Fruit fly (Drosophila melanogaster) whole organism, prepupa: Measurements from ENCODE around the gene CG8031.

ENCODE experiments used
- CG10631 ChIP-seq: fragments of 200-800 bp; sonication (Bioruptor generic); optimal IDR thresholded peaks from 2 replicates; lab custom pipeline; 2016; ENCODE audit warnings: missing biosample characterization, missing genetic modification characterization
- CG11902 ChIP-seq: fragments of 200-800 bp; sonication (Bioruptor generic); optimal IDR thresholded peaks from 3 replicates; lab custom pipeline; 2016; ENCODE audit warnings: missing biosample characterization, missing genetic modification characterization
- CG15336 ChIP-seq: fragments of 200-800 bp; sonication (Bioruptor generic); IDR thresholded peaks from 2 replicates; pipeline ENCODE4 v1.3.6; 2022; ENCODE audit warnings: missing biosample characterization, missing genetic modification characterization
- CG1621 ChIP-seq: fragments of 200-800 bp; sonication (Bioruptor generic); optimal IDR thresholded peaks from 3 replicates; lab custom pipeline; 2018; ENCODE audit warnings: missing biosample characterization, mild to moderate bottlenecking, missing genetic modification characterization
- CG16779 ChIP-seq: fragments of 200-800 bp; sonication (Bioruptor generic); optimal IDR thresholded peaks from 3 replicates; lab custom pipeline; 2017; ENCODE audit warnings: missing biosample characterization, mild to moderate bottlenecking, missing genetic modification characterization
- CG31627 ChIP-seq: fragments of 200-800 bp; sonication (Bioruptor generic); optimal IDR thresholded peaks from 3 replicates; lab custom pipeline; 2016; ENCODE audit warnings: missing biosample characterization, missing genetic modification characterization
- CG34406 ChIP-seq: fragments of 200-800 bp; sonication (Bioruptor generic); optimal IDR thresholded peaks from 3 replicates; lab custom pipeline; 2016; ENCODE audit warnings: missing biosample characterization, missing genetic modification characterization
- CG3919 ChIP-seq: fragments of 200-800 bp; sonication (Bioruptor generic); optimal IDR thresholded peaks from 3 replicates; lab custom pipeline; 2016; ENCODE audit warnings: missing biosample characterization, missing genetic modification characterization
- CG4318 ChIP-seq: fragments of 200-800 bp; sonication (Bioruptor generic); optimal IDR thresholded peaks from 3 replicates; lab custom pipeline; 2017; ENCODE audit warnings: missing biosample characterization, mild to moderate bottlenecking, missing genetic modification characterization
- CG6163 ChIP-seq: fragments of 200-800 bp; sonication (Bioruptor generic); IDR thresholded peaks from 3 replicates; pipeline ENCODE4 v1.3.6; 2022; ENCODE audit warnings: missing biosample characterization, missing genetic modification characterization
- CG6792 ChIP-seq: fragments of 200-800 bp; sonication (Bioruptor generic); optimal IDR thresholded peaks from 3 replicates; lab custom pipeline; 2016; ENCODE audit warnings: missing biosample characterization, missing genetic modification characterization
- CG6808 ChIP-seq: fragments of 200-800 bp; sonication (Bioruptor generic); optimal IDR thresholded peaks from 3 replicates; lab custom pipeline; 2017; ENCODE audit warnings: missing biosample characterization, missing genetic modification characterization, mild to moderate bottlenecking, moderate library complexity, missing genetic modification reagents
- CG6854 ChIP-seq: fragments of 200-800 bp; sonication (Bioruptor generic); optimal IDR thresholded peaks from 2 replicates; lab custom pipeline; 2017; ENCODE audit warnings: missing biosample characterization, mild to moderate bottlenecking, missing genetic modification characterization
- CG7368 ChIP-seq: fragments of 200-800 bp; sonication (Bioruptor generic); optimal IDR thresholded peaks from 3 replicates; lab custom pipeline; 2016; ENCODE audit warnings: missing biosample characterization, missing genetic modification characterization
- CG8119 ChIP-seq: fragments of 200-800 bp; sonication (Bioruptor generic); IDR thresholded peaks from 3 replicates; pipeline ENCODE4 v1.3.6; 2022; ENCODE audit warnings: missing biosample characterization, missing genetic modification characterization
- CG8319 ChIP-seq: fragments of 200-800 bp; sonication (Bioruptor generic); optimal IDR thresholded peaks from 3 replicates; lab custom pipeline; 2016; ENCODE audit warnings: missing biosample characterization, missing genetic modification characterization
- CG9139 ChIP-seq: fragments of 200-800 bp; sonication (Bioruptor generic); optimal IDR thresholded peaks from 3 replicates; lab custom pipeline; 2017; ENCODE audit warnings: missing biosample characterization, mild to moderate bottlenecking, missing genetic modification characterization
- Eip75B ChIP-seq: fragments of 200-800 bp; sonication (Bioruptor generic); optimal IDR thresholded peaks from 3 replicates; lab custom pipeline; 2016; ENCODE audit warnings: missing biosample characterization, missing genetic modification characterization
- Eip78C ChIP-seq: fragments of 200-800 bp; sonication (Bioruptor generic); peaks from one replicate; lab custom pipeline; 2016; ENCODE audit warnings: missing biosample characterization, missing genetic modification characterization
- Eip93F ChIP-seq: fragments of 200-800 bp; sonication (Bioruptor generic); optimal IDR thresholded peaks from 2 replicates; lab custom pipeline; 2016; ENCODE audit warnings: missing biosample characterization, mild to moderate bottlenecking, missing genetic modification characterization
- Ets96B ChIP-seq: fragments of 200-800 bp; optimal IDR thresholded peaks from 2 replicates; lab custom pipeline; 2019; ENCODE audit warnings: missing biosample characterization, mild to moderate bottlenecking, missing genetic modification characterization, moderate library complexity
- Hr38 ChIP-seq: sonication (Bioruptor generic); optimal IDR thresholded peaks from 2 replicates; lab custom pipeline; 2016; ENCODE audit warnings: missing biosample characterization, missing genetic modification characterization
- Hr39 ChIP-seq: fragments of 200-800 bp; sonication (Bioruptor generic); optimal IDR thresholded peaks from 2 replicates; lab custom pipeline; 2016; ENCODE audit warnings: missing biosample characterization, missing genetic modification characterization
- Met ChIP-seq: fragments of 200-800 bp; sonication (Bioruptor generic); optimal IDR thresholded peaks from 3 replicates; lab custom pipeline; 2016; ENCODE audit warnings: missing biosample characterization, missing genetic modification characterization
- OdsH ChIP-seq: fragments of 200-800 bp; sonication (Bioruptor generic); optimal IDR thresholded peaks from 3 replicates; lab custom pipeline; 2016; ENCODE audit warnings: missing biosample characterization, missing genetic modification characterization
- Smox ChIP-seq: fragments of 200-800 bp; sonication (Bioruptor generic); optimal IDR thresholded peaks from 3 replicates; lab custom pipeline; 2016; ENCODE audit warnings: missing biosample characterization, missing genetic modification characterization
- Sox14 ChIP-seq: fragments of 200-800 bp; sonication (Bioruptor generic); optimal IDR thresholded peaks from 3 replicates; lab custom pipeline; 2016; ENCODE audit warnings: missing biosample characterization, missing genetic modification characterization
- Sox15 ChIP-seq: fragments of 200-800 bp; sonication (Bioruptor generic); optimal IDR thresholded peaks from 3 replicates; lab custom pipeline; 2016; ENCODE audit warnings: missing biosample characterization, missing genetic modification characterization
- acj6 ChIP-seq: fragments of 200-800 bp; sonication (Bioruptor generic); optimal IDR thresholded peaks from 3 replicates; lab custom pipeline; 2016; ENCODE audit warnings: missing biosample characterization, missing genetic modification characterization
- fd59A ChIP-seq: fragments of 200-800 bp; sonication (Bioruptor generic); optimal IDR thresholded peaks from 2 replicates; lab custom pipeline; 2017; ENCODE audit warnings: missing biosample characterization, mild to moderate bottlenecking, missing genetic modification characterization, missing genetic modification reagents
- fd85E ChIP-seq: fragments of 200-800 bp; sonication (Bioruptor generic); optimal IDR thresholded peaks from 3 replicates; lab custom pipeline; 2016; ENCODE audit warnings: missing biosample characterization, missing genetic modification characterization
- lz ChIP-seq: fragments of 200-800 bp; sonication (Bioruptor generic); optimal IDR thresholded peaks from 3 replicates; lab custom pipeline; 2016; ENCODE audit warnings: missing biosample characterization, missing genetic modification characterization
- net ChIP-seq: fragments of 200-800 bp; sonication (Bioruptor generic); optimal IDR thresholded peaks from 3 replicates; lab custom pipeline; 2016; ENCODE audit warnings: missing biosample characterization, missing genetic modification characterization
- pdm3 ChIP-seq: fragments of 200-800 bp; sonication (Bioruptor generic); optimal IDR thresholded peaks from 3 replicates; lab custom pipeline; 2016; ENCODE audit warnings: missing biosample characterization, missing genetic modification characterization
- salr ChIP-seq, 2 experiments: fragments of 200-800 bp; sonication (Bioruptor generic); optimal IDR thresholded peaks; 3 replicates each; lab custom pipeline; 2016 to 2018; ENCODE audit warnings: missing biosample characterization in 2 of 2, missing genetic modification characterization in 2 of 2, mild to moderate bottlenecking in 1 of 2
- spab ChIP-seq: fragments of 200-800 bp; sonication (Bioruptor generic); optimal IDR thresholded peaks from 2 replicates; lab custom pipeline; 2017; ENCODE audit warnings: missing biosample characterization, mild to moderate bottlenecking, missing genetic modification characterization, missing genetic modification reagents
- ss ChIP-seq, 2 experiments: fragments of 200-800 bp; sonication (Bioruptor generic); optimal IDR thresholded peaks; 2 replicates in 1 of 2; 3 replicates in 1 of 2; lab custom pipeline; 2017 to 2018; ENCODE audit warnings: mild to moderate bottlenecking in 2 of 2, missing biosample characterization in 2 of 2, missing genetic modification characterization in 2 of 2, moderate library complexity in 1 of 2
- svp ChIP-seq: fragments of 200-800 bp; sonication (Bioruptor generic); peaks from one replicate; lab custom pipeline; 2016; ENCODE audit warnings: missing biosample characterization, missing genetic modification characterization
- topi ChIP-seq: fragments of 200-800 bp; sonication (Bioruptor generic); optimal IDR thresholded peaks from 3 replicates; lab custom pipeline; 2016; ENCODE audit warnings: missing biosample characterization, missing genetic modification characterization
- vri ChIP-seq: fragments of 200-800 bp; sonication (Bioruptor generic); optimal IDR thresholded peaks from 3 replicates; lab custom pipeline; 2016; ENCODE audit warnings: missing biosample characterization, mild to moderate bottlenecking, missing genetic modification characterization

The CG8031 gene

DNA sequence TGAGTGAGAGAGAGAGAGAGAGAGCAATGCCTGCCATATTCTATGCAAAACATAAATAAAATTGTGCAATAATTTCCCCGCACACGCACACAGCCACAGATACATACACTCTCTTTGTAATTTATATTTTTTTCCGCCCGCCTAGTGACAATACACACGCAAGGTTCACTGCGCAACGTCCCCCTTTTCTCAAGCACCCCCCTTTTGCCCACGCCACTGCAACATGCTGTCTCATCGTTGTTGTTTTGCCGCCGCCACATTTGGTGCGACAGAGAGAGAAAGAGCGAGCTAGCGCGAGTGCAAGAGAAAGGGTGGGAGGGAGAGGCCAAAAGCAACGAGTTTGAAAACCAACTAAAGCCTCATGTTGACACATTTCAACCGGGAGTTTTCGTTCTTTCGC, 1.2 kb upstream of the CG8031 start (continued):
- TF ChIP-seq CG8119 (GFP tag; lab: Robert Waterston, UW) (peak; percentile 73; the same call in 2 of the 3 replicates), topi (GFP tag; lab: Kevin White, UChicago) (peak; percentile 66), CG7368 (GFP tag; lab: Kevin White, UChicago) (peak; percentile 74), Eip78C (GFP tag; lab: Kevin White, UChicago) (peak; percentile 92), Ets96B (tag; lab: Kevin White, UChicago) (peak; percentile 63), Smox (GFP tag; lab: Kevin White, UChicago) (peak; percentile 68), CG31627 (GFP tag; lab: Kevin White, UChicago) (peak; percentile 80), CG8319 (GFP tag; lab: Kevin White, UChicago) (peak; percentile 63), CG4318 (GFP tag; lab: Kevin White, UChicago) (no peak), CG15336 (GFP tag; lab: Robert Waterston, UW) (no peak; the same call in 1 of the 2 replicates), Sox14 (GFP tag; lab: Kevin White, UChicago) (peak; percentile 90), pdm3 (peak; percentile 78), CG6854 (GFP tag; lab: Kevin White, UChicago) (peak; percentile 26), CG34406 (GFP tag; lab: Kevin White, UChicago) (peak; percentile 56), acj6 (GFP tag; lab: Kevin White, UChicago) (peak; percentile 73), salr (GFP tag; optimal IDR thresholded peaks at IDR 0.05; lab: Kevin White, UChicago) (peak; percentile 50 to 55), CG6792 (GFP tag; lab: Kevin White, UChicago) (peak; percentile 77), Hr39 (GFP tag; lab: Kevin White, UChicago) (peak; percentile 75), fd59A (GFP tag; lab: Kevin White, UChicago) (peak; percentile 33), CG6808 (GFP tag; lab: Kevin White, UChicago) (peak; percentile 69), Hr38 (GFP tag; lab: Kevin White, UChicago) (no peak), Eip75B (GFP tag; lab: Kevin White, UChicago) (peak; percentile 58), Met (GFP tag; lab: Kevin White, UChicago) (peak; percentile 71), CG11902 (GFP tag; lab: Kevin White, UChicago) (peak; percentile 65), svp (GFP tag; lab: Kevin White, UChicago) (peak; percentile 87)

DNA sequence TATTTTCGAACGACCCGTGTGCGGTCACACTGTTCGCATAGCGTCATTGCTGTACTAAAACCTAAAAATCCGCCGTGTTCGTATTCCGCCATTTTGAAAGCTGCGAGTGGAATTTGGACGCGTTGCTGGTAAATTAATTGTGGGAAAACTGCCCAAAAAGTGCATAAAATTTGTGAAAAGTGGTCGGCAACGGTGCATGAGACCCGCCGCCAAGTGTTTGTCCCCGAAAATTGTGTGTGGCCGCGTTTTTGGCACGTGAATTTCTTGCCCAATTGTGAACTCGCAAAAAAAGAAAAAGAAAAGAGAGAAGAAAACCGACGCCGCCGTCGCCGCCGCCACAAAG, 482 bp upstream of the CG8031 start, which contains the start of gene CtBP:
Gene CtBP (plus strand): TSS at position 29 of the 343 bp plus-strand sequence.
- TF ChIP-seq CG1621 (peak; percentile 92), CG16779 (tag; lab: Kevin White, UChicago) (peak; percentile 15), CG9139 (GFP tag; lab: Kevin White, UChicago) (no peak), ss (GFP tag; optimal IDR thresholded peaks at IDR 0.05; lab: Kevin White, UChicago) (peak in 1 of 2 experiments; percentile 31), Hr38 (GFP tag; lab: Kevin White, UChicago) (no peak), fd59A (GFP tag; lab: Kevin White, UChicago) (no peak), CG8319 (GFP tag; lab: Kevin White, UChicago) (no peak), CG6808 (GFP tag; lab: Kevin White, UChicago) (no peak), CG6854 (GFP tag; lab: Kevin White, UChicago) (peak; percentile 40), net (GFP tag; lab: Kevin White, UChicago) (no peak), CG10631 (GFP tag; lab: Kevin White, UChicago) (no peak), CG8119 (GFP tag; lab: Robert Waterston, UW) (0 out of 3 replicates have a peak, but pooled peaks have one; percentile 26), fd85E (no peak)

DNA sequence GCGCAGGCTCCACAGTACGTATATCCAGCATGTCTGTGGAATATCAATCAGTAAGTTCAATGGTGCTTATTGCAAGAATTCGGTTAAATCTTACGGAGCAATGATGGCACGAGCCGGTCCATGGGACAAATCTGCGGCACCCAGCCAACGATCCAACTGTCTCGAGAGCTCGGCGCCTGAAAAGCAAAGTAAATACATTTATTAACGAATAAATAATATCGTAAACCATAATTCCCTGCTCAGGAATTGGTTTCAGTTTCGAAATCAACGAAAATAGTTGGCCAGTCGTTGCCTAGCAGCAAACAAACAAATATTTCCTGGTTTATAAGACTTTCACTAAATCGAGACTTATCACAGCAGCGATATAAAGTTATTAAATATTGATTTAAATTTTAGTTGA, 1.5 kb downstream of the CG8031 start, which contains the start of gene CG11656:
Gene CG11656 (plus strand): TSS at position 301 of the 400 bp plus-strand sequence.
- TF ChIP-seq spab (GFP tag; lab: Kevin White, UChicago) (no peak), CG34406 (GFP tag; lab: Kevin White, UChicago) (no peak), ss (GFP tag; optimal IDR thresholded peaks at IDR 0.05; lab: Kevin White, UChicago) (no peak), CG3919 (GFP tag; lab: Kevin White, UChicago) (no peak), Smox (GFP tag; lab: Kevin White, UChicago) (no peak), lz (GFP tag; lab: Kevin White, UChicago) (no peak), CG6163 (no peak), Ets96B (tag; lab: Kevin White, UChicago) (no peak), CG6854 (GFP tag; lab: Kevin White, UChicago) (no peak), vri (GFP tag; lab: Kevin White, UChicago) (no peak), CG7368 (GFP tag; lab: Kevin White, UChicago) (no peak), CG6792 (GFP tag; lab: Kevin White, UChicago) (no peak), OdsH (no peak), CG6808 (GFP tag; lab: Kevin White, UChicago) (no peak), Eip93F (no peak), CG1621 (no peak), Sox15 (GFP tag; lab: Kevin White, UChicago) (no peak)
